Fruit fly (Drosophila melanogaster): Measurements from ENCODE around the gene VhaAC39-2.
A peak's percentile ranks its signal among the peaks of the same experiment; 100 is the strongest.

Gene VhaAC39-2

dm6 chr3R:23173393-23173981, 14.4 kb upstream of the VhaAC39-2 start, which contains the start of gene CG46310 (continued):
- TF ChIP-seq C15 (GFP tag; IDR thresholded peaks at IDR 0.05) (peak; percentile 66; the same call in 2 of the 3 replicates), trh (GFP tag; optimal IDR thresholded peaks at IDR 0.05) (no peak), CG8388 (GFP tag; optimal IDR thresholded peaks at IDR 0.05) (peak; percentile 75), eyg (GFP tag; optimal IDR thresholded peaks at IDR 0.05) (no peak), pros (GFP tag; optimal IDR thresholded peaks at IDR 0.05) (no peak), CG11085 (GFP tag; IDR thresholded peaks at IDR 0.05) (peak; percentile 51; the same call in 1 of the 2 replicates), CG14441 (GFP tag; IDR thresholded peaks at IDR 0.05) (peak; percentile 77), wor (GFP tag; IDR thresholded peaks at IDR 0.05) (peak; percentile 41; the same call in 1 of the 2 replicates), CG1832 (GFP tag; optimal IDR thresholded peaks at IDR 0.05) (no peak), da (GFP tag; optimal IDR thresholded peaks at IDR 0.05) (no peak), sens-2 (GFP tag; IDR thresholded peaks at IDR 0.05) (no peak), CG17802 (tag; optimal IDR thresholded peaks at IDR 0.05) (no peak), gfzf (GFP tag; optimal IDR thresholded peaks at IDR 0.05) (no peak), Lim3 (GFP tag; IDR thresholded peaks at IDR 0.05) (no peak), dpn (GFP tag; optimal IDR thresholded peaks at IDR 0.05) (peak in 1 of 2 experiments; percentile 53), gsb (GFP tag; IDR thresholded peaks at IDR 0.05) (peak; percentile 81), CG1603 (tag; optimal IDR thresholded peaks at IDR 0.05) (no peak), Gsc (GFP tag; IDR thresholded peaks at IDR 0.05) (no peak), CHES-1-like (GFP tag; optimal IDR thresholded peaks at IDR 0.05) (no peak), CG4617 (GFP tag; optimal IDR thresholded peaks at IDR 0.05; ENCODE audit: borderline replicate concordance) (no peak), Blimp-1 (GFP tag; optimal IDR thresholded peaks at IDR 0.05) (peak; percentile 68), en (GFP tag; optimal IDR thresholded peaks at IDR 0.05) (no peak), unpg (GFP tag; optimal IDR thresholded peaks at IDR 0.05) (peak; percentile 90), CG13424 (tag; optimal IDR thresholded peaks at IDR 0.05) (peak; percentile 52), Hr51 (GFP tag; optimal IDR thresholded peaks at IDR 0.05) (peak in 1 of 2 experiments; percentile 70), gce (GFP tag; IDR thresholded peaks at IDR 0.05) (peak; percentile 70; the same call in 2 of the 3 replicates), Bgb (GFP tag; IDR thresholded peaks at IDR 0.05; ENCODE audit: partially characterized antibody) (peak; percentile 41; the same call in 1 of the 2 replicates), CG1792 (GFP tag; optimal IDR thresholded peaks at IDR 0.05) (no peak), HLHmδ (GFP tag; optimal IDR thresholded peaks at IDR 0.05) (no peak), CG34422 (GFP tag; IDR thresholded peaks at IDR 0.05) (no peak), Meics (GFP tag; optimal IDR thresholded peaks at IDR 0.05) (peak; percentile 77), ssp (GFP tag; IDR thresholded peaks at IDR 0.05) (peak; percentile 75), oc (tag; optimal IDR thresholded peaks at IDR 0.05) (peak; percentile 22), CG16813 (GFP tag; IDR thresholded peaks at IDR 0.05; ENCODE audit: partially characterized antibody) (no peak), toy (GFP tag; IDR thresholded peaks at IDR 0.05) (peak; percentile 74), CG2116 (GFP tag; optimal IDR thresholded peaks at IDR 0.05) (no peak), HmgZ (tag; optimal IDR thresholded peaks at IDR 0.05) (peak; percentile 39), CG16863 (GFP tag; optimal IDR thresholded peaks at IDR 0.05) (no peak), tll (GFP tag; optimal IDR thresholded peaks at IDR 0.05) (no peak), fd64A (GFP tag; optimal IDR thresholded peaks at IDR 0.05) (peak; percentile 3), Elba2 (GFP tag; optimal IDR thresholded peaks at IDR 0.05) (no peak), Tbp (GFP tag; optimal IDR thresholded peaks at IDR 0.05) (no peak), CG3163 (GFP tag; optimal IDR thresholded peaks at IDR 0.05) (no peak), CG2129 (GFP tag; IDR thresholded peaks at IDR 0.05; ENCODE audit: partially characterized antibody) (no peak), mam (GFP tag; optimal IDR thresholded peaks at IDR 0.05) (peak; percentile 55), CG32767 (GFP tag; IDR thresholded peaks at IDR 0.05) (0 out of 2 replicates have a peak, but pooled peaks have one; percentile 7), cg (GFP tag; optimal IDR thresholded peaks at IDR 0.05) (peak; percentile 19), emc (GFP tag; optimal IDR thresholded peaks at IDR 0.05) (no peak), Xbp1 (GFP tag; optimal IDR thresholded peaks at IDR 0.05) (peak; percentile 44), bab2 (GFP tag; optimal IDR thresholded peaks at IDR 0.05) (no peak)

All from whole organism, embryonic.